Worm (Caenorhabditis elegans) whole organism, young adult: ENCODE measurements around the gene dhc-3.

Experiments used
- C06A6.2 ChIP-seq: fragments of 200-800 bp; sonication (Bioruptor generic); conservative IDR thresholded peaks from 2 replicates; pipeline ENCODE4 v1.3.6; 2022; ENCODE audit warnings: missing genetic modification characterization, missing compliant biosample characterization
- F22D6.2 ChIP-seq: sonication (generic microtip); optimal IDR thresholded peaks from 2 replicates; lab custom pipeline; 2016; ENCODE audit warnings: mild to moderate bottlenecking, missing genetic modification characterization, missing compliant biosample characterization
- F39B2.1 ChIP-seq: fragments of 200-800 bp; sonication (Bioruptor generic); IDR thresholded peaks from 2 replicates; pipeline ENCODE4 v1.3.6; 2022; ENCODE audit warnings: missing genetic modification reagents, missing genetic modification characterization, missing compliant biosample characterization
- K11D2.4 ChIP-seq: fragments of 200-800 bp; sonication (Bioruptor generic); IDR thresholded peaks from 2 replicates; pipeline ENCODE4 v1.3.6; 2022; ENCODE audit warnings: missing genetic modification reagents, missing genetic modification characterization, missing compliant biosample characterization
- K12H6.12 ChIP-seq: fragments of 200-800 bp; sonication (Bioruptor generic); optimal IDR thresholded peaks from 2 replicates; lab custom pipeline; 2018; ENCODE audit warnings: mild to moderate bottlenecking, missing genetic modification characterization, missing compliant biosample characterization
- T07F8.4 ChIP-seq: sonication (generic microtip); optimal IDR thresholded peaks from 2 replicates; lab custom pipeline; 2016; ENCODE audit warnings: mild to moderate bottlenecking, missing genetic modification characterization, moderate library complexity, missing compliant biosample characterization
- Y53G8AR.9 ChIP-seq: fragments of 200-800 bp; sonication (Bioruptor generic); conservative IDR thresholded peaks from 2 replicates; pipeline ENCODE4 v1.3.6; 2022; ENCODE audit warnings: missing genetic modification reagents, missing genetic modification characterization, missing compliant biosample characterization
- akir-1 ChIP-seq: fragments of 200-800 bp; sonication (Bioruptor generic); optimal IDR thresholded peaks from 2 replicates; lab custom pipeline; 2018; ENCODE audit warnings: mild to moderate bottlenecking, missing genetic modification characterization, moderate library complexity, missing compliant biosample characterization
- aptf-2 ChIP-seq: fragments of 200-800 bp; sonication (Bioruptor generic); conservative IDR thresholded peaks from 2 replicates; pipeline ENCODE4 v1.3.6; 2022; ENCODE audit warnings: missing genetic modification reagents, missing genetic modification characterization, missing compliant biosample characterization
- aptf-3 ChIP-seq: fragments of 200-800 bp; sonication (Bioruptor generic); IDR thresholded peaks from 2 replicates; pipeline ENCODE4 v1.3.6; 2022; ENCODE audit warnings: missing genetic modification characterization, missing compliant biosample characterization
- ccch-3 ChIP-seq: fragments of 200-800 bp; sonication (Bioruptor generic); optimal IDR thresholded peaks from 2 replicates; lab custom pipeline; 2018; ENCODE audit warnings: mild to moderate bottlenecking, missing genetic modification characterization, missing compliant biosample characterization
- ceh-100 ChIP-seq: fragments of 200-800 bp; sonication (Bioruptor generic); IDR thresholded peaks from 2 replicates; pipeline ENCODE4 v1.3.6; 2022; ENCODE audit warnings: missing genetic modification reagents, missing genetic modification characterization, missing compliant biosample characterization
- ceh-40 ChIP-seq: fragments of 200-800 bp; sonication (Bioruptor generic); IDR thresholded peaks from 2 replicates; pipeline ENCODE4 v1.3.6; 2022; ENCODE audit warnings: missing genetic modification characterization, missing compliant biosample characterization
- ceh-58 ChIP-seq: fragments of 200-800 bp; sonication (Bioruptor generic); IDR thresholded peaks from 2 replicates; pipeline ENCODE4 v1.3.6; 2022; ENCODE audit warnings: missing genetic modification characterization, missing compliant biosample characterization
- die-1 ChIP-seq: sonication (generic microtip); optimal IDR thresholded peaks from 2 replicates; lab custom pipeline; 2016; ENCODE audit warnings: missing genotype, mild to moderate bottlenecking, missing genetic modification characterization, missing compliant biosample characterization
- dox-1 ChIP-seq: fragments of 200-800 bp; sonication (Bioruptor generic); IDR thresholded peaks from 2 replicates; pipeline ENCODE4 v1.3.6; 2022; ENCODE audit warnings: missing genetic modification reagents, missing genetic modification characterization, missing compliant biosample characterization
- dpff-1 ChIP-seq: sonication (generic microtip); optimal IDR thresholded peaks from 2 replicates; lab custom pipeline; 2017; ENCODE audit warnings: mild to moderate bottlenecking, missing genetic modification characterization, missing compliant biosample characterization
- efl-1 ChIP-seq: fragments of 150-350 bp; optimal IDR thresholded peaks from 2 replicates; lab custom pipeline; 2014; ENCODE audit warnings: missing biosample characterization, missing genetic modification reagents, missing genetic modification characterization
- egl-44 ChIP-seq: fragments of 200-800 bp; sonication (Bioruptor generic); IDR thresholded peaks from 2 replicates; pipeline ENCODE4 v1.3.6; 2022; ENCODE audit warnings: missing genetic modification reagents, missing genetic modification characterization, missing compliant biosample characterization
- gei-17 ChIP-seq: fragments of 200-800 bp; sonication (Bioruptor generic); optimal IDR thresholded peaks from 2 replicates; lab custom pipeline; 2018; ENCODE audit warnings: mild to moderate bottlenecking, missing genetic modification characterization, missing compliant biosample characterization
- him-1 ChIP-seq: sonication (generic microtip); optimal IDR thresholded peaks from 2 replicates; lab custom pipeline; 2016; ENCODE audit warnings: missing genotype, missing genetic modification reagents, missing genetic modification characterization, missing compliant biosample characterization
- hlh-12 ChIP-seq: sonication (generic microtip); optimal IDR thresholded peaks from 2 replicates; lab custom pipeline; 2016; ENCODE audit warnings: missing genetic modification characterization, missing compliant biosample characterization
- hlh-26 ChIP-seq: fragments of 200-800 bp; sonication (Bioruptor generic); conservative IDR thresholded peaks from 2 replicates; pipeline ENCODE4 v1.3.6; 2022; ENCODE audit warnings: missing genetic modification reagents, missing genetic modification characterization, missing compliant biosample characterization
- hmg-1.2 ChIP-seq: fragments of 200-800 bp; sonication (Bioruptor generic); IDR thresholded peaks from 2 replicates; pipeline ENCODE4 v1.3.6; 2022; ENCODE audit warnings: missing genetic modification reagents, missing genetic modification characterization, missing compliant biosample characterization
- hrde-1 ChIP-seq: sonication (generic microtip); optimal IDR thresholded peaks from 2 replicates; lab custom pipeline; 2016; ENCODE audit warnings: missing genetic modification characterization, mild to moderate bottlenecking, missing compliant biosample characterization, moderate library complexity, missing genotype, missing genetic modification reagents, borderline replicate concordance
- let-526 ChIP-seq: fragments of 200-800 bp; sonication (Bioruptor generic); IDR thresholded peaks from 2 replicates; pipeline ENCODE4 v1.3.6; 2022; ENCODE audit warnings: missing genetic modification reagents, missing genetic modification characterization, missing compliant biosample characterization
- let-607 ChIP-seq, 2 experiments: fragments of 200-800 bp in 1 of 2; sonication (Bioruptor generic) in 1 of 2; sonication (generic microtip) in 1 of 2; optimal IDR thresholded peaks; 2 replicates each; lab custom pipeline; 2016 to 2018; ENCODE audit warnings: mild to moderate bottlenecking in 2 of 2, missing compliant biosample characterization in 2 of 2, missing genetic modification characterization in 2 of 2, moderate library complexity in 2 of 2, missing genotype in 1 of 2
- lin-54 ChIP-seq: fragments of 200-800 bp; sonication (Bioruptor generic); optimal IDR thresholded peaks from 2 replicates; lab custom pipeline; 2018; ENCODE audit warnings: mild to moderate bottlenecking, missing genetic modification characterization, missing compliant biosample characterization
- lir-1 ChIP-seq: fragments of 200-800 bp; sonication (Bioruptor generic); conservative IDR thresholded peaks from 2 replicates; pipeline ENCODE4 v1.3.6; 2022; ENCODE audit warnings: missing genetic modification reagents, missing genetic modification characterization, missing compliant biosample characterization
- lsl-1 ChIP-seq: fragments of 200-800 bp; sonication (Bioruptor generic); optimal IDR thresholded peaks from 2 replicates; lab custom pipeline; 2018; ENCODE audit warnings: mild to moderate bottlenecking, missing genetic modification characterization, moderate library complexity, missing compliant biosample characterization
- mcd-1 ChIP-seq: fragments of 200-800 bp; sonication (Bioruptor generic); IDR thresholded peaks from 2 replicates; pipeline ENCODE4 v1.3.6; 2022; ENCODE audit warnings: missing genetic modification reagents, missing genetic modification characterization, missing compliant biosample characterization
- mel-28 ChIP-seq: sonication (generic microtip); optimal IDR thresholded peaks from 2 replicates; lab custom pipeline; 2016; ENCODE audit warnings: borderline replicate concordance, mild to moderate bottlenecking, missing genetic modification characterization, missing compliant biosample characterization
- nhr-80 ChIP-seq: sonication (generic microtip); optimal IDR thresholded peaks from 2 replicates; lab custom pipeline; 2016; ENCODE audit warnings: missing genetic modification characterization, missing compliant biosample characterization
- nhr-90 ChIP-seq: sonication (generic microtip); optimal IDR thresholded peaks from 2 replicates; lab custom pipeline; 2016; ENCODE audit warnings: missing genotype, mild to moderate bottlenecking, missing genetic modification characterization, missing compliant biosample characterization
- pbrm-1 ChIP-seq: fragments of 200-800 bp; sonication (Bioruptor generic); IDR thresholded peaks from 2 replicates; pipeline ENCODE4 v1.3.6; 2022; ENCODE audit warnings: missing genetic modification reagents, missing genetic modification characterization, missing compliant biosample characterization
- rcor-1 ChIP-seq: fragments of 200-800 bp; sonication (Bioruptor generic); IDR thresholded peaks from 2 replicates; pipeline ENCODE4 v1.3.6; 2022; ENCODE audit warnings: missing genetic modification reagents, missing genetic modification characterization, missing compliant biosample characterization
- sdz-38 ChIP-seq: sonication (generic microtip); optimal IDR thresholded peaks from 2 replicates; lab custom pipeline; 2016; ENCODE audit warnings: missing genotype, missing genetic modification characterization, missing compliant biosample characterization
- snpc-1.1 ChIP-seq: sonication (generic microtip); optimal IDR thresholded peaks from 2 replicates; lab custom pipeline; 2017; ENCODE audit warnings: missing genetic modification characterization, mild to moderate bottlenecking, missing compliant biosample characterization, antibody characterized with exemption, moderate library complexity, missing genotype, missing genetic modification reagents; ENCODE audit not compliant: insufficient read depth
- snpc-3.4 ChIP-seq: sonication (generic microtip); optimal IDR thresholded peaks from 2 replicates; lab custom pipeline; 2017; ENCODE audit warnings: missing genetic modification characterization, mild to moderate bottlenecking, missing compliant biosample characterization, antibody characterized with exemption, moderate library complexity, missing genotype, missing genetic modification reagents
- snpc-4 ChIP-seq, 5 experiments: fragments of 150-350 bp in 1 of 5; sonication (generic microtip) in 4 of 5; optimal IDR thresholded peaks; 2 replicates each; lab custom pipeline; 2014 to 2018; ENCODE audit warnings: missing genetic modification characterization in 5 of 5, missing biosample characterization in 3 of 5, antibody characterized with exemption in 2 of 5, mild to moderate bottlenecking in 2 of 5, missing compliant biosample characterization in 2 of 5, missing genotype in 2 of 5, moderate library complexity in 2 of 5, missing genetic modification reagents in 1 of 5
- somi-1 ChIP-seq: fragments of 200-800 bp; sonication (Bioruptor generic); optimal IDR thresholded peaks from 2 replicates; lab custom pipeline; 2018; ENCODE audit warnings: mild to moderate bottlenecking, missing genetic modification characterization, missing compliant biosample characterization
- tbp1 ChIP-seq: fragments of 200-800 bp; sonication (Bioruptor generic); optimal IDR thresholded peaks from 2 replicates; lab custom pipeline; 2018; ENCODE audit warnings: mild to moderate bottlenecking, missing genetic modification characterization, missing compliant biosample characterization
- tlf-1 ChIP-seq: fragments of 200-800 bp; sonication (Bioruptor generic); optimal IDR thresholded peaks from 2 replicates; lab custom pipeline; 2018; ENCODE audit warnings: mild to moderate bottlenecking, missing genetic modification characterization, missing compliant biosample characterization
- zim-3 ChIP-seq: sonication (generic microtip); optimal IDR thresholded peaks from 2 replicates; lab custom pipeline; 2017; ENCODE audit warnings: mild to moderate bottlenecking, missing genetic modification characterization, moderate library complexity, missing compliant biosample characterization
- ztf-18 ChIP-seq: sonication (generic microtip); optimal IDR thresholded peaks from 2 replicates; lab custom pipeline; 2016; ENCODE audit warnings: missing genotype, mild to moderate bottlenecking, missing genetic modification characterization, missing compliant biosample characterization
- ztf-22 ChIP-seq: fragments of 200-800 bp; sonication (Bioruptor generic); optimal IDR thresholded peaks from 2 replicates; lab custom pipeline; 2018; ENCODE audit warnings: mild to moderate bottlenecking, missing genetic modification characterization, moderate library complexity, missing compliant biosample characterization
- ztf-26 ChIP-seq: sonication (generic microtip); optimal IDR thresholded peaks from 2 replicates; lab custom pipeline; 2017; ENCODE audit warnings: missing genetic modification characterization, missing compliant biosample characterization
- ztf-3 ChIP-seq: fragments of 200-800 bp; sonication (Bioruptor generic); optimal IDR thresholded peaks from 2 replicates; lab custom pipeline; 2018; ENCODE audit warnings: mild to moderate bottlenecking, missing genetic modification characterization, missing compliant biosample characterization
- ztf-6 ChIP-seq: fragments of 200-800 bp; sonication (Bioruptor generic); IDR thresholded peaks from 2 replicates; pipeline ENCODE4 v1.3.6; 2022; ENCODE audit warnings: missing genetic modification reagents, missing genetic modification characterization, missing compliant biosample characterization

The dhc-3 gene

DNA sequence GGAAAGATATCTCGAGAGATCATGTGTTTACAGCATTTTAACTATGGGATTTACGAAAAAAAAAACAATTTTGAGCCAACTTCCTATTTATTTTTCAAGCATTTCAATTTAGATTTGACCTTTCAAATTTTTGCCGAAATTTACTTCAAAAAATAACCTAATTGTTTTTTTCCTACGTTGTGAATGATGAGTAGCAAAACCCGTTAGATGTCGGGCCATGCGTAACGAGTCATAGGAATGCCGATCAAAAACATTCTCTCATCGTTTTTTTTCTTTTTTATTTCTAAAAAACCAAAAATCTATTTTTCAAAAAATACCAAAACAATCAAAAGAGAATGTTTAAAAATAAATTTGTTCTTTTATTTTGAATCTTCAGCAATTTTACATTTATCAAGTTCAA lies 24.1 kb downstream of the dhc-3 start:
- TF ChIP-seq nhr-80 (no peak), pbrm-1 (GFP tag; lab: Robert Waterston, UW) (no peak), lir-1 (GFP tag; lab: Robert Waterston, UW) (no peak), hlh-12 (tag; lab: Kevin White, UChicago) (no peak), efl-1 (GFP tag; lab: Kevin White, UChicago) (no peak), F22D6.2 (tag; lab: Kevin White, UChicago) (no peak), sdz-38 (no peak), ztf-6 (GFP tag; lab: Robert Waterston, UW) (no peak), ztf-18 (tag; lab: Kevin White, UChicago) (no peak), let-526 (GFP tag; lab: Robert Waterston, UW) (no peak), hmg-1.2 (peak; percentile 68), aptf-2 (GFP tag; lab: Robert Waterston, UW) (no peak), snpc-3.4 (tag; lab: Kevin White, UChicago) (peak; percentile 4), T07F8.4 (no peak), ccch-3 (GFP tag; lab: Kevin White, UChicago) (no peak), snpc-4 (GFP tag; optimal IDR thresholded peaks at IDR 0.05; lab: Kevin White, UChicago) (peak; percentile 46), snpc-4 (tag; optimal IDR thresholded peaks at IDR 0.05; lab: Kevin White, UChicago) (peak; percentile 12 to 88 (median 76)), hlh-26 (no peak), ztf-26 (tag; lab: Kevin White, UChicago) (no peak), snpc-1.1 (peak; percentile 86), K12H6.12 (tag; lab: Kevin White, UChicago) (no peak)

DNA sequence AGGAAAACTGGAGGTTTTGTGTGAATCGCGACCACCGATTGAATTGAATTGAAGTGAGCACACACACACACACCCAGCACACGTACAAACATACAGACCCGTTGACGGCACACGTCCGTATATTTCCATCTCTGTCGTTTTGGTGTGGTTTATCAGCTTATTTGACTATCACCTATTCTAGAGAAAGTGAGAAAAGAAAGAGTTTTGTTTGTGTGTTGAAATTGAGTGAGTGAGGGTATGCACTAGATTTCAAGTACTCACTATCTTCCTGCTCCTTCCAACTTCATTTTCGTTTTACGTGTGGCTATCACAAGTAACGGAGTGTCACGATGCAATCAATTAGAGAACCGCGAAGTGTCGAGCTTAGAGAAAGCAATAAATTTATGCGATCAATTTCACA lies 25.1 kb downstream of the dhc-3 start:
- TF ChIP-seq rcor-1 (GFP tag; lab: Robert Waterston, UW) (no peak), Y53G8AR.9 (GFP tag; lab: Robert Waterston, UW) (no peak), F39B2.1 (GFP tag; lab: Robert Waterston, UW) (no peak), mel-28 (tag; lab: Kevin White, UChicago) (no peak), let-607 (tag; optimal IDR thresholded peaks at IDR 0.05; lab: Kevin White, UChicago) (peak; percentile 65 to 94), dox-1 (peak; percentile 58), K11D2.4 (no peak), tlf-1 (GFP tag; lab: Kevin White, UChicago) (no peak), him-1 (no peak), egl-44 (GFP tag; lab: Robert Waterston, UW) (0 out of 2 replicates have a peak, but pooled peaks have one; percentile 43), die-1 (tag; lab: Kevin White, UChicago) (no peak), lsl-1 (GFP tag; lab: Kevin White, UChicago) (no peak), tbp1 (GFP tag; lab: Kevin White, UChicago) (no peak), ceh-100 (no peak), mcd-1 (peak; percentile 33; the same call in 1 of the 2 replicates), somi-1 (no peak), lin-54 (peak; percentile 18), akir-1 (GFP tag; lab: Kevin White, UChicago) (no peak), ceh-40 (no peak), hrde-1 (tag; lab: Kevin White, UChicago) (no peak), zim-3 (no peak), ztf-3 (GFP tag; lab: Kevin White, UChicago) (no peak), ztf-22 (GFP tag; lab: Kevin White, UChicago) (no peak), C06A6.2 (GFP tag; lab: Robert Waterston, UW) (no peak), gei-17 (GFP tag; lab: Kevin White, UChicago) (no peak), nhr-90 (tag; lab: Kevin White, UChicago) (no peak), ceh-58 (no peak), dpff-1 (tag; lab: Kevin White, UChicago) (no peak), aptf-3 (no peak), hlh-12 (tag; lab: Kevin White, UChicago) (no peak)
